Worm (Caenorhabditis elegans): Measurements from ENCODE around the gene srm-1.
"Not testable (repeated sequence)": the region's sequence is repeated elsewhere in the genome, so short reads cannot be mapped to it uniquely, and the experiment has no call there.

Gene srm-1

ce11 chrIV:5002448-5002847 is 9.9 kb upstream of the srm-1 start, which contains the start of gene pes-1:
pes-1 (plus strand) TSS chrIV:5002748.
- TF ChIP-seq W03F9.2 (tag; optimal IDR thresholded peaks at IDR 0.05): no peak
- no peak for TF ChIP-seq him-1 (tag; optimal IDR thresholded peaks at IDR 0.05)
- TF ChIP-seq dao-5 (tag; optimal IDR thresholded peaks at IDR 0.05): no peak

ce11 chrIV:5005154-5005553 is 7.2 kb upstream of the srm-1 start:
- TF ChIP-seq him-1 (tag; optimal IDR thresholded peaks at IDR 0.05): no peak
- TF ChIP-seq dao-5 (tag; optimal IDR thresholded peaks at IDR 0.05): no peak
- no peak for TF ChIP-seq W03F9.2 (tag; optimal IDR thresholded peaks at IDR 0.05)

- TF ChIP-seq him-1 (tag; optimal IDR thresholded peaks at IDR 0.05) (no peak), W03F9.2 (tag; optimal IDR thresholded peaks at IDR 0.05) (no peak)
These were observed 4.0 kb upstream of the srm-1 start, which contains the start of gene srm-2 for ce11 chrIV:5008378-5008777. srm-2 (plus strand) TSS chrIV:5008678.

ce11 chrIV:5016461-5016860 is 4.1 kb downstream of the srm-1 start, which contains the start of gene ssq-4:
ssq-4 (plus strand) TSS chrIV:5016479.
- not testable (repeated sequence) for TF ChIP-seq dao-5, him-1, W03F9.2 (tag; optimal IDR thresholded peaks at IDR 0.05)

ce11 chrIV:5017075-5017474 is 4.7 kb downstream of the srm-1 start, which contains the start of gene T28H11.7:
T28H11.7 (minus strand) TSS chrIV:5017175.
- not testable (repeated sequence) for TF ChIP-seq him-1, W03F9.2, dao-5 (tag; optimal IDR thresholded peaks at IDR 0.05)

ce11 chrIV:5020533-5020932 is 8.2 kb downstream of the srm-1 start, which contains the start of gene T28H11.8:
T28H11.8 (minus strand) TSS chrIV:5020633.
- no peak for TF ChIP-seq him-1 (tag; optimal IDR thresholded peaks at IDR 0.05)
- no peak for TF ChIP-seq W03F9.2 (tag; optimal IDR thresholded peaks at IDR 0.05)
- no peak for TF ChIP-seq dao-5 (tag; optimal IDR thresholded peaks at IDR 0.05)

- TF ChIP-seq W03F9.2 (tag; optimal IDR thresholded peaks at IDR 0.05) (no peak), him-1 (tag; optimal IDR thresholded peaks at IDR 0.05) (no peak), dao-5 (tag; optimal IDR thresholded peaks at IDR 0.05) (no peak)
These were observed 13.3 kb downstream of the srm-1 start, which contains the start of gene C09B9.85 for ce11 chrIV:5025646-5026045. C09B9.85 (minus strand) TSS chrIV:5025746.

ce11 chrIV:5028978-5029377 is 16.6 kb downstream of the srm-1 start, which contains the start of the genes best-6 and C09B9.2:
best-6 (minus strand) TSS chrIV:5029078.
C09B9.2 (plus strand) TSS chrIV:5029291.
- no peak for TF ChIP-seq W03F9.2 (tag; optimal IDR thresholded peaks at IDR 0.05)
- no peak for TF ChIP-seq him-1 (tag; optimal IDR thresholded peaks at IDR 0.05)
- no peak for TF ChIP-seq dao-5 (tag; optimal IDR thresholded peaks at IDR 0.05)

ce11 chrIV:5031346-5031745 is 19.0 kb downstream of the srm-1 start:
- TF ChIP-seq him-1 (tag; optimal IDR thresholded peaks at IDR 0.05) (no peak), dao-5 (tag; optimal IDR thresholded peaks at IDR 0.05) (no peak), W03F9.2 (tag; optimal IDR thresholded peaks at IDR 0.05) (no peak)

ce11 chrIV:5033276-5033675 is 20.9 kb downstream of the srm-1 start, which contains the start of gene C09B9.4:
C09B9.4 (minus strand) TSS chrIV:5033376.
- TF ChIP-seq W03F9.2 (tag; optimal IDR thresholded peaks at IDR 0.05) (no peak), dao-5 (tag; optimal IDR thresholded peaks at IDR 0.05) (no peak), him-1 (tag; optimal IDR thresholded peaks at IDR 0.05) (no peak)

ce11 chrIV:5037489-5037888 is 25.1 kb downstream of the srm-1 start, which contains the start of gene C09B9.1:
C09B9.1 (plus strand) TSS chrIV:5037789.
- TF ChIP-seq him-1 (tag; optimal IDR thresholded peaks at IDR 0.05): no peak
- no peak for TF ChIP-seq dao-5 (tag; optimal IDR thresholded peaks at IDR 0.05)
- TF ChIP-seq W03F9.2 (tag; optimal IDR thresholded peaks at IDR 0.05): no peak

ce11 chrIV:5038744-5039143 is 26.4 kb downstream of the srm-1 start:
- peak; percentile 66 for TF ChIP-seq dao-5 (tag; optimal IDR thresholded peaks at IDR 0.05)
- TF ChIP-seq W03F9.2 (tag; optimal IDR thresholded peaks at IDR 0.05): no peak
- TF ChIP-seq him-1 (tag; optimal IDR thresholded peaks at IDR 0.05): peak; percentile 17

ce11 chrIV:5045389-5045788 is 33.0 kb downstream of the srm-1 start, which contains the start of gene hot-9:
hot-9 (minus strand) TSS chrIV:5045489.
- TF ChIP-seq him-1 (tag; optimal IDR thresholded peaks at IDR 0.05): no peak
- TF ChIP-seq dao-5 (tag; optimal IDR thresholded peaks at IDR 0.05): no peak
- TF ChIP-seq W03F9.2 (tag; optimal IDR thresholded peaks at IDR 0.05): no peak

ce11 chrIV:5054297-5054696 is 42.0 kb downstream of the srm-1 start:
- TF ChIP-seq dao-5 (tag; optimal IDR thresholded peaks at IDR 0.05) (no peak), W03F9.2 (tag; optimal IDR thresholded peaks at IDR 0.05) (no peak), him-1 (tag; optimal IDR thresholded peaks at IDR 0.05) (no peak)

Data from whole organism, L4/young adult.